Worm (Caenorhabditis elegans): ENCODE results near the gene osm-1.

ce11 chrX:16501032-16501431 lies 39.4 kb upstream of the osm-1 start, which contains the start of gene K05G3.1:
- TF ChIP-seq F13H6.1 (tag; optimal IDR thresholded peaks at IDR 0.05) (no peak), lin-39 (tag; optimal IDR thresholded peaks at IDR 0.05) (no peak), elt-1 (tag; optimal IDR thresholded peaks at IDR 0.05) (no peak), mdl-1 (tag; optimal IDR thresholded peaks at IDR 0.05) (no peak), blmp-1 (tag; optimal IDR thresholded peaks at IDR 0.05; ENCODE audit: insufficient read depth) (no peak), ztf-4 (tag; optimal IDR thresholded peaks at IDR 0.05) (no peak), mab-5 (tag; optimal IDR thresholded peaks at IDR 0.05) (no peak), fos-1 (tag; optimal IDR thresholded peaks at IDR 0.05) (no peak), ztf-11 (tag; optimal IDR thresholded peaks at IDR 0.05) (no peak), snpc-4 (tag; optimal IDR thresholded peaks at IDR 0.05) (no peak), nhr-11 (tag; optimal IDR thresholded peaks at IDR 0.05) (no peak), nhr-23 (tag; optimal IDR thresholded peaks at IDR 0.05) (no peak)
